Fruit fly (Drosophila melanogaster) whole organism, embryonic: ENCODE measurements around the gene CG31904.

ENCODE experiments used
- B-H2 ChIP-seq: fragments of 200-800 bp; sonication (Bioruptor generic); optimal IDR thresholded peaks from 2 replicates; lab custom pipeline; 2018; ENCODE audit warnings: missing biosample characterization, mild to moderate bottlenecking, missing genetic modification characterization
- Bteb2 ChIP-seq: fragments of 200-800 bp; sonication (Bioruptor generic); optimal IDR thresholded peaks from 2 replicates; lab custom pipeline; 2016; ENCODE audit warnings: missing biosample characterization, missing genetic modification characterization
- CG10462 ChIP-seq: fragments of 200-800 bp; sonication (Bioruptor generic); optimal IDR thresholded peaks from 2 replicates; lab custom pipeline; 2016; ENCODE audit warnings: missing biosample characterization, missing genetic modification characterization
- CG11456 ChIP-seq: fragments of 200-800 bp; sonication (Bioruptor generic); IDR thresholded peaks from 3 replicates; pipeline ENCODE4 v1.3.6; 2022; ENCODE audit warnings: missing biosample characterization, missing genetic modification characterization
- CG12659 ChIP-seq: fragments of 200-800 bp; sonication (Bioruptor generic); optimal IDR thresholded peaks from 3 replicates; lab custom pipeline; 2017; ENCODE audit warnings: mild to moderate bottlenecking, missing biosample characterization, missing genetic modification reagents, missing genetic modification characterization
- CG12769 ChIP-seq: fragments of 200-800 bp; sonication (Bioruptor generic); optimal IDR thresholded peaks from 2 replicates; lab custom pipeline; 2019; ENCODE audit warnings: missing biosample characterization, mild to moderate bottlenecking, missing genetic modification characterization, moderate library complexity
- CG14667 ChIP-seq: fragments of 200-800 bp; sonication (Bioruptor generic); IDR thresholded peaks from 2 replicates; pipeline ENCODE4 v1.3.6; 2022; ENCODE audit warnings: missing biosample characterization, missing genetic modification characterization
- CG15514 ChIP-seq: fragments of 200-800 bp; sonication (Bioruptor generic); optimal IDR thresholded peaks from 3 replicates; lab custom pipeline; 2017; ENCODE audit warnings: missing biosample characterization, missing genetic modification characterization, mild to moderate bottlenecking, moderate library complexity, missing genetic modification reagents
- CG1603 ChIP-seq: fragments of 200-800 bp; sonication (Bioruptor generic); optimal IDR thresholded peaks from 2 replicates; lab custom pipeline; 2019; ENCODE audit warnings: missing biosample characterization, mild to moderate bottlenecking, missing genetic modification characterization, moderate library complexity
- CG1647 ChIP-seq: fragments of 200-800 bp; sonication (Bioruptor generic); optimal IDR thresholded peaks from 3 replicates; lab custom pipeline; 2016; ENCODE audit warnings: missing biosample characterization, missing genetic modification characterization
- CG17186 ChIP-seq: fragments of 200-800 bp; sonication (Bioruptor generic); optimal IDR thresholded peaks from 3 replicates; lab custom pipeline; 2017; ENCODE audit warnings: missing biosample characterization, missing genetic modification reagents, missing genetic modification characterization
- CG17328 ChIP-seq: fragments of 200-800 bp; sonication (Bioruptor generic); IDR thresholded peaks from 2 replicates; pipeline ENCODE4 v1.3.6; 2022; ENCODE audit warnings: missing biosample characterization, missing genetic modification characterization
- CG17361 ChIP-seq: fragments of 200-800 bp; sonication (Bioruptor generic); IDR thresholded peaks from 3 replicates; pipeline ENCODE4 v1.3.6; 2022; ENCODE audit warnings: missing biosample characterization, missing genetic modification characterization
- CG17612 ChIP-seq: fragments of 200-800 bp; sonication (Bioruptor generic); IDR thresholded peaks from 2 replicates; pipeline ENCODE4 v1.3.6; 2022; ENCODE audit warnings: missing biosample characterization, missing genetic modification characterization
- CG18599 ChIP-seq: fragments of 200-800 bp; sonication (Bioruptor generic); optimal IDR thresholded peaks from 3 replicates; lab custom pipeline; 2017; ENCODE audit warnings: missing biosample characterization, missing genetic modification characterization, mild to moderate bottlenecking, moderate library complexity, missing genetic modification reagents
- CG2120 ChIP-seq: fragments of 200-800 bp; sonication (Bioruptor generic); optimal IDR thresholded peaks from 3 replicates; lab custom pipeline; 2016; ENCODE audit warnings: missing biosample characterization, missing genetic modification characterization
- CG2199 ChIP-seq: fragments of 200-800 bp; sonication (Bioruptor generic); IDR thresholded peaks from 3 replicates; pipeline ENCODE4 v1.3.6; 2022; ENCODE audit warnings: missing biosample characterization, missing genetic modification characterization
- CG2202 ChIP-seq: fragments of 200-800 bp; sonication (Bioruptor generic); optimal IDR thresholded peaks from 2 replicates; lab custom pipeline; 2018; ENCODE audit warnings: missing biosample characterization, mild to moderate bottlenecking, missing genetic modification characterization
- CG34422 ChIP-seq: fragments of 200-800 bp; sonication (Bioruptor generic); IDR thresholded peaks from 3 replicates; pipeline ENCODE4 v1.3.6; 2022; ENCODE audit warnings: missing biosample characterization, missing genetic modification characterization
- CG4328 ChIP-seq: fragments of 200-800 bp; sonication (Bioruptor generic); optimal IDR thresholded peaks from 3 replicates; lab custom pipeline; 2017; ENCODE audit warnings: missing biosample characterization, missing genetic modification reagents, missing genetic modification characterization
- CG4360 ChIP-seq: fragments of 200-800 bp; sonication (Bioruptor generic); IDR thresholded peaks from 2 replicates; pipeline ENCODE4 v1.3.6; 2022; ENCODE audit warnings: missing biosample characterization, missing genetic modification characterization
- CG6272 ChIP-seq: fragments of 200-800 bp; sonication (Bioruptor generic); IDR thresholded peaks from 2 replicates; pipeline ENCODE4 v1.3.6; 2022; ENCODE audit warnings: missing biosample characterization, missing genetic modification characterization
- CG8765 ChIP-seq: fragments of 200-800 bp; sonication (Bioruptor generic); IDR thresholded peaks from 2 replicates; pipeline ENCODE4 v1.3.6; 2022; ENCODE audit warnings: missing biosample characterization, missing genetic modification characterization
- D19A ChIP-seq: fragments of 200-800 bp; optimal IDR thresholded peaks from 3 replicates; lab custom pipeline; 2019; ENCODE audit warnings: missing biosample characterization, mild to moderate bottlenecking, missing genetic modification characterization, moderate library complexity
- Dref ChIP-seq: fragments of 200-800 bp; sonication (Bioruptor generic); IDR thresholded peaks from 2 replicates; pipeline ENCODE4 v1.3.6; 2022; ENCODE audit warnings: missing biosample characterization, missing genetic modification characterization
- Drgx ChIP-seq: fragments of 200-800 bp; sonication (Bioruptor generic); IDR thresholded peaks from 2 replicates; pipeline ENCODE4 v1.3.6; 2022; ENCODE audit warnings: missing biosample characterization, missing genetic modification characterization
- ERR ChIP-seq: fragments of 200-800 bp; sonication (Bioruptor generic); optimal IDR thresholded peaks from 2 replicates; lab custom pipeline; 2016; ENCODE audit warnings: missing biosample characterization, missing genetic modification characterization
- Hr39 ChIP-seq: fragments of >200 bp; optimal IDR thresholded peaks from 2 replicates; lab custom pipeline; 2017
- MESR4 ChIP-seq: fragments of 200-800 bp; sonication (Bioruptor generic); optimal IDR thresholded peaks from 2 replicates; lab custom pipeline; 2018; ENCODE audit warnings: missing biosample characterization, mild to moderate bottlenecking, missing genetic modification characterization, moderate library complexity
- Mad ChIP-seq: fragments of 200-800 bp; sonication (Bioruptor generic); optimal IDR thresholded peaks from 2 replicates; lab custom pipeline; 2016; ENCODE audit warnings: missing biosample characterization, missing genetic modification characterization
- Rfx ChIP-seq: fragments of 200-800 bp; sonication (Bioruptor generic); IDR thresholded peaks from 2 replicates; pipeline ENCODE4 v1.3.6; 2022; ENCODE audit warnings: missing biosample characterization, missing genetic modification characterization
- cad ChIP-seq: fragments of >200 bp; optimal IDR thresholded peaks from 2 replicates; lab custom pipeline; 2017; ENCODE audit warnings: missing biosample characterization, missing genetic modification characterization
- crp ChIP-seq, 2 experiments: fragments of 200-800 bp; sonication (Bioruptor generic); optimal IDR thresholded peaks; 2 replicates in 1 of 2; 3 replicates in 1 of 2; lab custom pipeline; 2017; ENCODE audit warnings: missing biosample characterization in 2 of 2, missing genetic modification characterization in 2 of 2, mild to moderate bottlenecking in 1 of 2, moderate library complexity in 1 of 2
- dati ChIP-seq: fragments of 200-800 bp; sonication (Bioruptor generic); IDR thresholded peaks from 2 replicates; pipeline ENCODE4 v1.3.6; 2022; ENCODE audit warnings: missing biosample characterization, missing genetic modification characterization
- en ChIP-seq: fragments of 200-800 bp; sonication (Bioruptor generic); optimal IDR thresholded peaks from 2 replicates; lab custom pipeline; 2016; ENCODE audit warnings: missing biosample characterization, missing genetic modification characterization
- eve ChIP-seq, 2 experiments: fragments of >200 bp; optimal IDR thresholded peaks; 2 replicates each; lab custom pipeline; 2017; ENCODE audit warnings: missing biosample characterization in 2 of 2, missing genetic modification characterization in 2 of 2
- fd96Cb ChIP-seq: fragments of 200-800 bp; sonication (Bioruptor generic); optimal IDR thresholded peaks from 2 replicates; lab custom pipeline; 2018; ENCODE audit warnings: missing biosample characterization, mild to moderate bottlenecking, missing genetic modification characterization, moderate library complexity
- fu2 ChIP-seq: fragments of 200-800 bp; sonication (Bioruptor generic); optimal IDR thresholded peaks from 2 replicates; lab custom pipeline; 2016; ENCODE audit warnings: missing biosample characterization, missing genetic modification characterization
- hb ChIP-seq: fragments of 200-800 bp; sonication (Bioruptor generic); IDR thresholded peaks from 3 replicates; pipeline ENCODE4 v1.3.6; 2022; ENCODE audit warnings: missing biosample characterization, missing genetic modification characterization; ENCODE audit not compliant: partially characterized antibody
- lmd ChIP-seq: fragments of 200-800 bp; sonication (Bioruptor generic); IDR thresholded peaks from 2 replicates; pipeline ENCODE4 v1.3.6; 2022; ENCODE audit warnings: missing biosample characterization, missing genetic modification characterization
- nerfin-2 ChIP-seq: fragments of 200-800 bp; sonication (Bioruptor generic); IDR thresholded peaks from 2 replicates; pipeline ENCODE4 v1.3.6; 2022; ENCODE audit warnings: missing biosample characterization, missing genetic modification characterization; ENCODE audit not compliant: partially characterized antibody
- prd ChIP-seq, 3 experiments: fragments of >200 bp in 2 of 3; fragments of 200-800 bp in 1 of 3; sonication (Bioruptor generic) in 1 of 3; optimal IDR thresholded peaks in 2 of 3; IDR thresholded peaks in 1 of 3; 2 replicates in 2 of 3; 3 replicates in 1 of 3; pipeline versions ENCODE4 v1.3.6 to Lab custom; 2017 to 2022; ENCODE audit warnings: missing biosample characterization in 1 of 3, missing genetic modification characterization in 1 of 3
- psq ChIP-seq: fragments of 200-800 bp; sonication (Bioruptor generic); optimal IDR thresholded peaks from 2 replicates; lab custom pipeline; 2017; ENCODE audit warnings: missing biosample characterization, missing genetic modification characterization
- row ChIP-seq: fragments of 200-800 bp; sonication (Bioruptor generic); IDR thresholded peaks from 3 replicates; pipeline ENCODE4 v1.3.6; 2022; ENCODE audit warnings: missing biosample characterization, missing genetic modification characterization
- sens ChIP-seq: fragments of 200-800 bp; sonication (Bioruptor generic); peaks from one replicate; lab custom pipeline; 2016; ENCODE audit warnings: missing biosample characterization, missing genetic modification characterization
- shn ChIP-seq: fragments of 200-800 bp; sonication (Bioruptor generic); optimal IDR thresholded peaks from 3 replicates; lab custom pipeline; 2016; ENCODE audit warnings: missing biosample characterization, missing genetic modification characterization
- sr ChIP-seq: fragments of 200-800 bp; sonication (Bioruptor generic); IDR thresholded peaks from 3 replicates; pipeline ENCODE4 v1.3.6; 2022; ENCODE audit warnings: missing biosample characterization, missing genetic modification characterization
- tll ChIP-seq, 2 experiments: fragments of 200-800 bp in 1 of 2; fragments of >200 bp in 1 of 2; sonication (Bioruptor generic) in 1 of 2; optimal IDR thresholded peaks; 2 replicates each; lab custom pipeline; 2017 to 2019; ENCODE audit warnings: missing biosample characterization in 2 of 2, missing genetic modification characterization in 2 of 2, mild to moderate bottlenecking in 1 of 2, moderate library complexity in 1 of 2
- tup ChIP-seq: fragments of 200-800 bp; sonication (Bioruptor generic); optimal IDR thresholded peaks from 2 replicates; lab custom pipeline; 2016; ENCODE audit warnings: missing biosample characterization, mild to moderate bottlenecking, missing genetic modification characterization, moderate library complexity
- yki ChIP-seq: fragments of >200 bp; optimal IDR thresholded peaks from 3 replicates; lab custom pipeline; 2018
- zf30C ChIP-seq: fragments of 200-800 bp; sonication (Bioruptor generic); optimal IDR thresholded peaks from 3 replicates; lab custom pipeline; 2018; ENCODE audit warnings: missing biosample characterization, mild to moderate bottlenecking, missing genetic modification characterization

The CG31904 gene

DNA sequence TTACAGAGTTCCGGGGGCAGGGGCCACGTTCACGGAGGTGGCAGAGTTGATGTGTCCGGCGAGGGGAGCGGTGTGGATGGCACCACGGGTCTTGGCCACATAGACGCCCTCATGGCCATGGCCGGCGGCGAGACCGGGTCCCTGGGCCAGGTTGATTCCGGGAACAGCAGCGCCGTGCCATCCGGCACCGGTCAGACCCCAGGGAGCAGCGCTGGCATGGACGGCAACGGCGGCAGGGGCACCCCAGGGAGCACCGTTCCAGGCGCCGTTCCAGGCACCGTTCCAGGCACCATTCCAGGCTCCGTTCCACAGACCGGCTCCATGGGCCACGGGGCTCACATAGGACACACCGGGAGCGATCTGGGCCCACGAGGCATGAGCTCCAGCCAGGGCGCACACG is 5.6 kb upstream of the CG31904 start:
- TF ChIP-seq B-H2 (no peak), CG11456 (0 out of 3 replicates have a peak, but pooled peaks have one; percentile 65), nerfin-2 (no peak), CG4328 (GFP tag; lab: Kevin White, UChicago) (no peak), sr (no peak), CG1647 (GFP tag; lab: Kevin White, UChicago) (no peak), prd (optimal IDR thresholded peaks at IDR 0.05; lab: Kevin White, UChicago) (no peak), prd (GFP tag; IDR thresholded peaks at IDR 0.05; lab: Robert Waterston, UW) (no peak), CG4360 (no peak), CG6272 (GFP tag; lab: Robert Waterston, UW) (0 out of 2 replicates have a peak, but pooled peaks have one; percentile 8), CG1603 (tag; lab: Kevin White, UChicago) (no peak), shn (GFP tag; lab: Kevin White, UChicago) (no peak), Hr39 (lab: Kevin White, UChicago) (peak; percentile 73), fu2 (GFP tag; lab: Kevin White, UChicago) (no peak), ERR (no peak), psq (GFP tag; lab: Kevin White, UChicago) (no peak), CG34422 (GFP tag; lab: Robert Waterston, UW) (no peak), CG12659 (GFP tag; lab: Kevin White, UChicago) (no peak), fd96Cb (tag; lab: Kevin White, UChicago) (no peak), en (no peak), eve (GFP tag; optimal IDR thresholded peaks at IDR 0.05; lab: Kevin White, UChicago) (no peak), Dref (GFP tag; lab: Robert Waterston, UW) (peak; percentile 24; the same call in 1 of the 2 replicates), Mad (GFP tag; lab: Kevin White, UChicago) (no peak), CG12769 (tag; lab: Kevin White, UChicago) (no peak), MESR4 (no peak), lmd (GFP tag; lab: Robert Waterston, UW) (peak; percentile 13; the same call in 1 of the 2 replicates), CG17186 (GFP tag; lab: Kevin White, UChicago) (no peak), crp (GFP tag; optimal IDR thresholded peaks at IDR 0.05; lab: Kevin White, UChicago) (no peak), cad (GFP tag; lab: Kevin White, UChicago) (no peak), CG2202 (tag; lab: Kevin White, UChicago) (no peak), hb (GFP tag; lab: Robert Waterston, UW) (no peak), CG15514 (GFP tag; lab: Kevin White, UChicago) (no peak), Drgx (GFP tag; lab: Robert Waterston, UW) (no peak), CG8765 (GFP tag; lab: Robert Waterston, UW) (no peak), CG2120 (GFP tag; lab: Kevin White, UChicago) (no peak), CG14667 (GFP tag; lab: Robert Waterston, UW) (no peak), CG18599 (GFP tag; lab: Kevin White, UChicago) (no peak)

- TF ChIP-seq zf30C (GFP tag; lab: Kevin White, UChicago) (no peak), CG17361 (GFP tag; lab: Robert Waterston, UW) (no peak), CG17328 (no peak), D19A (tag; lab: Kevin White, UChicago) (no peak), row (GFP tag; lab: Robert Waterston, UW) (no peak), dati (no peak), CG10462 (GFP tag; lab: Kevin White, UChicago) (no peak), CG17612 (GFP tag; lab: Robert Waterston, UW) (no peak), Bteb2 (GFP tag; lab: Kevin White, UChicago) (no peak), sens (GFP tag; lab: Kevin White, UChicago) (no peak), yki (no peak), CG2199 (GFP tag; lab: Robert Waterston, UW) (no peak), tup (GFP tag; lab: Kevin White, UChicago) (no peak), tll (GFP tag; optimal IDR thresholded peaks at IDR 0.05; lab: Kevin White, UChicago) (no peak), Rfx (GFP tag; lab: Robert Waterston, UW) (no peak)
These were observed 2.8 kb upstream of the CG31904 start, which contains the start of gene Acp1 for dm6 chr2L:7741437-7741836. Gene Acp1, minus strand, starts transcription at chr2L:7741537.
